Worm (Caenorhabditis elegans): ENCODE results near the gene F21C10.18.

Gene F21C10.18

DNA sequence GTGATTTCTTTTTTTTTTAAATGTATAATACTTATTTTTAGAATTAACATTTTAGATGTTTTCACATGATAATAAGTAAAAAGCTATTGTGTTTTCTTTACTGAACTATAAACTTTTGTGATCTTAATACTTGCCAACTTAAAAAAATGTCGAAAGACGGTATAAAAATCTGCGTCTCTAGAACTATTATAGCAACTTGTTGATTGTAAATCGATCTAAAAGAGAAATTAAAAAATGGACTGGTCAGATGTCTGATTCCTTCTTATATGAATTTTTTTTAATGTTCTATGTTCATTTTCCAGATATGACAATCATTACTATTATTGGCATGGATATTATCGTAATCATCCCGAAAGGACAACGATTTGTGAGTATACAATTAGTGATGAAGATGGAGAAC lies 19.5 kb downstream of the F21C10.18 start, which contains the start of gene F21C10.3:
TSS of gene F21C10.3 (plus strand) at position 301 of the 400 bp plus-strand sequence.
- no peak for TF ChIP-seq scrt-1 (GFP tag; IDR thresholded peaks at IDR 0.05)
- TF ChIP-seq tbx-11 (GFP tag; IDR thresholded peaks at IDR 0.05), result no peak
- no peak for TF ChIP-seq hmg-4 (GFP tag; optimal IDR thresholded peaks at IDR 0.05)
- no peak for TF ChIP-seq tbx-37 (GFP tag; conservative IDR thresholded peaks at IDR 0.05)
- TF ChIP-seq ets-7 (tag; optimal IDR thresholded peaks at IDR 0.05), result no peak
- no peak for TF ChIP-seq flt-1 (GFP tag; IDR thresholded peaks at IDR 0.05)
- TF ChIP-seq ceh-13 (GFP tag; optimal IDR thresholded peaks at IDR 0.05), result no peak
- TF ChIP-seq hmbx-1 (tag; optimal IDR thresholded peaks at IDR 0.05), result no peak

- TF ChIP-seq scrt-1 (GFP tag; IDR thresholded peaks at IDR 0.05), result no peak
- TF ChIP-seq hmbx-1 (tag; optimal IDR thresholded peaks at IDR 0.05), result no peak
- no peak for TF ChIP-seq B0310.2 (tag; optimal IDR thresholded peaks at IDR 0.05)
- no peak for TF ChIP-seq ets-7 (tag; optimal IDR thresholded peaks at IDR 0.05)
- TF ChIP-seq ceh-36 (tag; optimal IDR thresholded peaks at IDR 0.05), result no peak
These were observed 20.2 kb downstream of the F21C10.18 start for ce11 chrV:9128562-9128961.

DNA sequence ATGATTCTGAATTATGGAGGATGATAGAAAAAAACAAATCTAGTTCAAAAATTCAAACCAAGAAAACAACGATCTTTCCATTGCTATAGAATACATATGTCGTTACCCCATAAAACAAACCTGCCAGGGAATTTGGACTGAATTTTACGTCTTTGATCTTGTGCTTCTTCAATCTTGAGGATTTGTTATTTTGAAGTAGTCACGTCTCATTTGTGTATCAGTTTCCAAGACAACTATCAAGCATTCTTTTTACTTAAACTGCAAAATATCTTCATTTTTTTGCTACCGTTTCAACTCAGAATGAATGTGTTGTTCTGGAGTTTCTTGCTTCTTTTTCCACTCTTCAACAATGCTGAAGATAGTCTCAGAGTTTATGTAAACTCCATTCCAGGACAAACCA lies 22.4 kb downstream of the F21C10.18 start, which contains the start of gene F21C10.19:
TSS of gene F21C10.19 (plus strand) at position 301 of the 400 bp plus-strand sequence.
- TF ChIP-seq F13C5.2 (tag; optimal IDR thresholded peaks at IDR 0.05) (no peak), ama-1 (optimal IDR thresholded peaks at IDR 0.05) (no peak), scrt-1 (GFP tag; IDR thresholded peaks at IDR 0.05) (no peak), flt-1 (GFP tag; IDR thresholded peaks at IDR 0.05) (no peak), aly-1 (tag; optimal IDR thresholded peaks at IDR 0.05) (no peak), ceh-36 (tag; optimal IDR thresholded peaks at IDR 0.05) (no peak), tbx-37 (GFP tag; conservative IDR thresholded peaks at IDR 0.05) (no peak), pes-1 (GFP tag; IDR thresholded peaks at IDR 0.05) (no peak), hmbx-1 (tag; optimal IDR thresholded peaks at IDR 0.05) (no peak), B0310.2 (tag; optimal IDR thresholded peaks at IDR 0.05) (no peak), tra-4 (tag; optimal IDR thresholded peaks at IDR 0.05) (no peak)

ce11 chrV:9132043-9132442 lies 23.7 kb downstream of the F21C10.18 start, which contains the start of gene F21C10.1:
Gene F21C10.1, plus strand, starts transcription at chrV:9132343.
- TF ChIP-seq ceh-13 (GFP tag; optimal IDR thresholded peaks at IDR 0.05), result no peak
- no peak for TF ChIP-seq flt-1 (GFP tag; IDR thresholded peaks at IDR 0.05)
- no peak for TF ChIP-seq aly-1 (tag; optimal IDR thresholded peaks at IDR 0.05)
- no peak for TF ChIP-seq B0310.2 (tag; optimal IDR thresholded peaks at IDR 0.05)
- no peak for TF ChIP-seq sea-1 (GFP tag; conservative IDR thresholded peaks at IDR 0.05)
- no peak for TF ChIP-seq hmg-4 (GFP tag; optimal IDR thresholded peaks at IDR 0.05)
- no peak for TF ChIP-seq scrt-1 (GFP tag; IDR thresholded peaks at IDR 0.05)
- TF ChIP-seq F13C5.2 (tag; optimal IDR thresholded peaks at IDR 0.05), result no peak
- no peak for TF ChIP-seq ama-1 (optimal IDR thresholded peaks at IDR 0.05)
- no peak for TF ChIP-seq pes-1 (GFP tag; IDR thresholded peaks at IDR 0.05)
- TF ChIP-seq tbx-37 (GFP tag; conservative IDR thresholded peaks at IDR 0.05), result no peak

- TF ChIP-seq sea-1 (GFP tag; conservative IDR thresholded peaks at IDR 0.05) (no peak), tbx-37 (GFP tag; conservative IDR thresholded peaks at IDR 0.05) (no peak), ama-1 (optimal IDR thresholded peaks at IDR 0.05) (no peak), B0310.2 (tag; optimal IDR thresholded peaks at IDR 0.05) (no peak), ceh-13 (GFP tag; optimal IDR thresholded peaks at IDR 0.05) (no peak), hmg-4 (GFP tag; optimal IDR thresholded peaks at IDR 0.05) (no peak)
These were observed 25.6 kb downstream of the F21C10.18 start, which contains the start of gene B0222.1 for ce11 chrV:9133950-9134349. Gene B0222.1, plus strand, starts transcription at chrV:9134255.

DNA sequence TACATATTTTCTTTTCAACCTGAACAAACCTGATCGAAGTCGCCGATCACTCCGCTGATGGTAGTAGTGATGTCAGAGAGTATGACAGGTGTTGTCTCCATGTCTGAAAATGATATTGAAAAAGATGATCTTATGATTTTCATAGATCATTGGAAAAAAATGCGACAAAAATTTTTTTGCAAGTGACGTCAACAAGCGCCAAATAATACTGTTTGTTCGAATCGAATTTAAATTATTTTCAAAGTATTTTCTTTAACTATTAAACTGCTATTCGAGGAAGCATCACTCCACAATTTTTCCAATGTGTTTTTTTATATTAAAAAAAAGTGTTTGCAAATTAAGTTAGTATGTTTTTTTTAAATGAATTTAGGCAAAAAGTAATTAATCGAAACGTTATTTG lies 29.3 kb downstream of the F21C10.18 start, which contains the start of gene pitr-2:
TSS of gene pitr-2 (minus strand) at position 101 of the 400 bp plus-strand sequence.
- TF ChIP-seq ceh-13 (GFP tag; optimal IDR thresholded peaks at IDR 0.05) (no peak), aly-1 (tag; optimal IDR thresholded peaks at IDR 0.05) (no peak)

DNA sequence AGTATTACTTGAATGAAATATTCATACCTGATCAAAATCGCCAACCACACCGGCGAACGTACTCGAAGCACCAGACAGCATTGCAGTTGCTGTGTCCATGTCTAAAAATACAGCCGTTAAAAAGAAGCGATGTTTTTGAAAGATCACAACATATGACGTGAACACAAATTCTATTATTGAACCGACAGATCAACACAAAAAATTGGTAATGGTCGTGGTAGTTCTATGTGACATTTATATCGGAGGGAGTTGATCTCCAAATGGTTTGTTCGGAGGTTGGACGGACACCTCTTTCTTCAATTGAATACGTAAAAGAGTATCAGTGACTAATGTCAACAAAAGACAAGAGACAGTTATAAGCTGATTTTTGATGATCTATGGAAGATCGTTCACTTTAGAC lies 33.0 kb downstream of the F21C10.18 start, which contains the start of gene pitr-3:
TSS of gene pitr-3 (minus strand) at position 101 of the 400 bp plus-strand sequence.
- TF ChIP-seq B0310.2 (tag; optimal IDR thresholded peaks at IDR 0.05), result no peak
- TF ChIP-seq ceh-13 (GFP tag; optimal IDR thresholded peaks at IDR 0.05), result no peak
- TF ChIP-seq hnd-1 (tag; optimal IDR thresholded peaks at IDR 0.05), result no peak
- no peak for TF ChIP-seq aly-1 (tag; optimal IDR thresholded peaks at IDR 0.05)

DNA sequence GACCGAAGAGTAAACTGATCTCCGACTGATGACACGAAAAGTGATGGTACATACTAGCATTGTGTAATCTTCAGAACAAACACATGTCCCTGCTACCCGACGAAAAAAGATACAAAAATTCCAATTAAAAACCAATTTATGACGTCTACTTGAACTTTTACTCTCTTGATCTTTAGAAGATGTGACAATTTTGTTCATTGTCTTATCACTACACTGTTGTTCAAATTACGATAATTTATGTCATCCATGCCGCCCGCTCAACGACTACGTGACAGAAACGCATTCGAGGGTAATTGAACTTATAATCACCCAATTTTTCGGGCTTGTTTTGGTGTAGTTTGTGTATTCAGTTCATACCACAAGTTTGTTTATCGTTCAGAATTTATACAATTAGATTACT lies 35.6 kb downstream of the F21C10.18 start:
- no peak for TF ChIP-seq ama-1 (optimal IDR thresholded peaks at IDR 0.05)
- TF ChIP-seq flt-1 (GFP tag; IDR thresholded peaks at IDR 0.05), result no peak
- no peak for TF ChIP-seq ceh-13 (GFP tag; optimal IDR thresholded peaks at IDR 0.05)
- no peak for TF ChIP-seq sea-1 (GFP tag; conservative IDR thresholded peaks at IDR 0.05)
- no peak for TF ChIP-seq ceh-36 (tag; optimal IDR thresholded peaks at IDR 0.05)
- no peak for TF ChIP-seq hmg-4 (GFP tag; optimal IDR thresholded peaks at IDR 0.05)
- TF ChIP-seq aly-1 (tag; optimal IDR thresholded peaks at IDR 0.05), result no peak
- TF ChIP-seq tbx-11 (GFP tag; IDR thresholded peaks at IDR 0.05), result no peak
- TF ChIP-seq hnd-1 (tag; optimal IDR thresholded peaks at IDR 0.05), result no peak
- TF ChIP-seq ets-7 (tag; optimal IDR thresholded peaks at IDR 0.05), result no peak
- TF ChIP-seq scrt-1 (GFP tag; IDR thresholded peaks at IDR 0.05), result no peak
- TF ChIP-seq pes-1 (GFP tag; IDR thresholded peaks at IDR 0.05), result no peak
- no peak for TF ChIP-seq F13C5.2 (tag; optimal IDR thresholded peaks at IDR 0.05)
- TF ChIP-seq B0310.2 (tag; optimal IDR thresholded peaks at IDR 0.05), result no peak
- no peak for TF ChIP-seq hmbx-1 (tag; optimal IDR thresholded peaks at IDR 0.05)
- no peak for TF ChIP-seq tra-4 (tag; optimal IDR thresholded peaks at IDR 0.05)
- TF ChIP-seq tbx-37 (GFP tag; conservative IDR thresholded peaks at IDR 0.05), result no peak

DNA sequence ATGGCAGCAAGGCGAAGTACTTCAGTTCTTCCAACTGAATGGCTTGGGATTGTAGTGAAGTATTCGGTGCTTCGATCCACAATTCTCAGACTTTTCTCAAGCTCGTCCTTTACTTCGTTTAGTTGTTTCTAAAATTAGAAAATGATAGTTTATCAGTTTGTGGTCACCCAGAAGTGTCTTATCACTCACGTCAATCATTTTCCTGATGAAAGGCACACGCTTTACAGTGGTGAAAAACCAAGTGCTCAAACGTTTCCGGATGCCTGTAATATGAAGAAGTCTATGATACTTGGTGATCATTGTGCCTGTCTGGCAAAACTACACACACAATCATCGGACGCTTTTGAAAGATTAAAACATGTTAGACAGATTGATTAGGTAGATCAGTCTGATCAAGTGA lies 37.9 kb downstream of the F21C10.18 start:
- TF ChIP-seq ama-1 (optimal IDR thresholded peaks at IDR 0.05) (no peak), hmg-4 (GFP tag; optimal IDR thresholded peaks at IDR 0.05) (no peak), aly-1 (tag; optimal IDR thresholded peaks at IDR 0.05) (no peak)
